Worm (Caenorhabditis elegans) whole organism, late embryonic: Measurements from ENCODE around the gene tftc-3.

ENCODE experiments used
- C38D4.7 ChIP-seq: fragments of 200-800 bp; sonication (Bioruptor generic); optimal IDR thresholded peaks from 2 replicates; lab custom pipeline; 2018; ENCODE audit warnings: mild to moderate bottlenecking, missing genetic modification characterization, moderate library complexity, missing compliant biosample characterization
- F13H6.1 ChIP-seq: sonication (generic microtip); optimal IDR thresholded peaks from 2 replicates; lab custom pipeline; 2016; ENCODE audit warnings: missing genetic modification characterization, missing compliant biosample characterization
- K09A11.1 ChIP-seq: sonication (generic microtip); optimal IDR thresholded peaks from 2 replicates; lab custom pipeline; 2017; ENCODE audit warnings: antibody characterized with exemption, mild to moderate bottlenecking, missing genetic modification characterization, missing compliant biosample characterization; ENCODE audit not compliant: insufficient read depth
- ahr-1 ChIP-seq: sonication (generic microtip); optimal IDR thresholded peaks from 2 replicates; lab custom pipeline; 2016; ENCODE audit warnings: missing genetic modification characterization, missing compliant biosample characterization
- ceh-19 ChIP-seq: fragments of 200-800 bp; sonication (Bioruptor generic); optimal IDR thresholded peaks from 2 replicates; lab custom pipeline; 2018; ENCODE audit warnings: mild to moderate bottlenecking, missing genetic modification characterization, missing compliant biosample characterization
- ceh-2 ChIP-seq: sonication (generic microtip); optimal IDR thresholded peaks from 2 replicates; lab custom pipeline; 2016; ENCODE audit warnings: missing genotype, missing genetic modification characterization, missing compliant biosample characterization
- ceh-22 ChIP-seq: sonication (generic microtip); optimal IDR thresholded peaks from 2 replicates; lab custom pipeline; 2017; ENCODE audit warnings: missing biosample characterization, missing genetic modification characterization
- ceh-24 ChIP-seq: sonication (generic microtip); optimal IDR thresholded peaks from 2 replicates; lab custom pipeline; 2016; ENCODE audit warnings: mild to moderate bottlenecking, missing genetic modification characterization, missing compliant biosample characterization
- ceh-30 ChIP-seq: fragments of 150-350 bp; optimal IDR thresholded peaks from 2 replicates; lab custom pipeline; 2014; ENCODE audit warnings: missing biosample characterization, missing genetic modification characterization
- ceh-45 ChIP-seq: fragments of 200-800 bp; sonication (Bioruptor generic); IDR thresholded peaks from 2 replicates; pipeline ENCODE4 v1.3.6; 2022; ENCODE audit warnings: missing genetic modification reagents, missing genetic modification characterization, missing compliant biosample characterization
- ceh-48 ChIP-seq: sonication (generic microtip); optimal IDR thresholded peaks from 2 replicates; lab custom pipeline; 2016; ENCODE audit warnings: missing genetic modification characterization, inconsistent platforms, missing compliant biosample characterization
- ceh-9 ChIP-seq: sonication (generic microtip); optimal IDR thresholded peaks from 2 replicates; lab custom pipeline; 2016; ENCODE audit warnings: mild to moderate bottlenecking, missing genetic modification characterization, inconsistent platforms, missing compliant biosample characterization
- che-1 ChIP-seq: sonication (generic microtip); optimal IDR thresholded peaks from 2 replicates; lab custom pipeline; 2016; ENCODE audit warnings: mild to moderate bottlenecking, missing genetic modification characterization, missing compliant biosample characterization
- dve-1 ChIP-seq: sonication (generic microtip); optimal IDR thresholded peaks from 2 replicates; lab custom pipeline; 2017; ENCODE audit warnings: antibody characterized with exemption, mild to moderate bottlenecking, missing genetic modification characterization, missing compliant biosample characterization
- elt-2 ChIP-seq: sonication (generic microtip); optimal IDR thresholded peaks from 2 replicates; lab custom pipeline; 2016; ENCODE audit warnings: missing genetic modification reagents, missing genetic modification characterization, missing compliant biosample characterization
- ets-4 ChIP-seq: sonication (generic microtip); optimal IDR thresholded peaks from 2 replicates; lab custom pipeline; 2016; ENCODE audit warnings: missing genetic modification characterization, missing compliant biosample characterization
- fax-1 ChIP-seq: sonication (generic microtip); optimal IDR thresholded peaks from 2 replicates; lab custom pipeline; 2016; ENCODE audit warnings: missing genotype, missing genetic modification characterization, missing compliant biosample characterization
- fkh-6 ChIP-seq: sonication (generic microtip); optimal IDR thresholded peaks from 2 replicates; lab custom pipeline; 2016; ENCODE audit warnings: missing genetic modification characterization, missing compliant biosample characterization
- gmeb-2 ChIP-seq: sonication (generic microtip); optimal IDR thresholded peaks from 2 replicates; lab custom pipeline; 2016; ENCODE audit warnings: missing genetic modification characterization, inconsistent platforms, missing compliant biosample characterization
- hlh-15 ChIP-seq: sonication (generic microtip); optimal IDR thresholded peaks from 2 replicates; lab custom pipeline; 2016; ENCODE audit warnings: missing genetic modification characterization, missing compliant biosample characterization
- hlh-30 ChIP-seq: sonication (generic microtip); optimal IDR thresholded peaks from 2 replicates; lab custom pipeline; 2017; ENCODE audit warnings: antibody characterized with exemption, missing genetic modification characterization, missing compliant biosample characterization; ENCODE audit not compliant: insufficient read depth
- hlh-6 ChIP-seq: sonication (generic microtip); optimal IDR thresholded peaks from 2 replicates; lab custom pipeline; 2016; ENCODE audit warnings: missing genotype, missing genetic modification characterization, missing compliant biosample characterization
- lim-6 ChIP-seq: sonication (generic microtip); optimal IDR thresholded peaks from 2 replicates; lab custom pipeline; 2016; ENCODE audit warnings: missing genetic modification characterization, missing compliant biosample characterization
- mec-3 ChIP-seq: sonication (generic microtip); optimal IDR thresholded peaks from 2 replicates; lab custom pipeline; 2016; ENCODE audit warnings: borderline replicate concordance, missing genetic modification characterization, missing compliant biosample characterization
- nfya-1 ChIP-seq: sonication (generic microtip); optimal IDR thresholded peaks from 2 replicates; lab custom pipeline; 2017; ENCODE audit warnings: missing genetic modification characterization, mild to moderate bottlenecking, missing compliant biosample characterization, antibody characterized with exemption, moderate library complexity
- npax-4 ChIP-seq: sonication (generic microtip); optimal IDR thresholded peaks from 2 replicates; lab custom pipeline; 2016; ENCODE audit warnings: missing genetic modification characterization, missing compliant biosample characterization
- odd-2 ChIP-seq: sonication (generic microtip); optimal IDR thresholded peaks from 2 replicates; lab custom pipeline; 2017; ENCODE audit warnings: antibody characterized with exemption, mild to moderate bottlenecking, missing genetic modification characterization, missing compliant biosample characterization
- pax-1 ChIP-seq: fragments of 150-350 bp; optimal IDR thresholded peaks from 2 replicates; lab custom pipeline; 2014; ENCODE audit warnings: missing biosample characterization, missing genetic modification characterization
- pha-2 ChIP-seq: sonication (generic microtip); optimal IDR thresholded peaks from 2 replicates; lab custom pipeline; 2017; ENCODE audit warnings: mild to moderate bottlenecking, missing genetic modification characterization, missing compliant biosample characterization
- pha-4 ChIP-seq: fragments of 150-350 bp; optimal IDR thresholded peaks from 2 replicates; lab custom pipeline; 2018; ENCODE audit warnings: missing biosample characterization, missing genetic modification reagents, missing genetic modification characterization
- pqm-1 ChIP-seq: sonication (generic microtip); optimal IDR thresholded peaks from 2 replicates; lab custom pipeline; 2016; ENCODE audit warnings: missing genetic modification characterization, missing compliant biosample characterization
- pros-1 ChIP-seq: fragments of 150-350 bp; optimal IDR thresholded peaks from 2 replicates; lab custom pipeline; 2014; ENCODE audit warnings: missing biosample characterization, missing genetic modification reagents, missing genetic modification characterization
- ref-2 ChIP-seq: sonication (generic microtip); optimal IDR thresholded peaks from 2 replicates; lab custom pipeline; 2016; ENCODE audit warnings: missing genetic modification characterization, missing compliant biosample characterization
- sdc-2 ChIP-seq: sonication (generic microtip); optimal IDR thresholded peaks from 2 replicates; lab custom pipeline; 2016; ENCODE audit warnings: missing genotype, missing genetic modification characterization, missing compliant biosample characterization
- sox-2 ChIP-seq: fragments of 200-800 bp; sonication (Bioruptor generic); IDR thresholded peaks from 2 replicates; pipeline ENCODE4 v1.3.6; 2022; ENCODE audit warnings: missing genetic modification reagents, missing genetic modification characterization, missing compliant biosample characterization
- sox-4 ChIP-seq: sonication (generic microtip); optimal IDR thresholded peaks from 2 replicates; lab custom pipeline; 2017; ENCODE audit warnings: mild to moderate bottlenecking, missing genetic modification characterization, inconsistent platforms, missing compliant biosample characterization
- tbx-2 ChIP-seq: sonication (generic microtip); optimal IDR thresholded peaks from 2 replicates; lab custom pipeline; 2016; ENCODE audit warnings: missing genetic modification characterization, missing compliant biosample characterization
- tbx-7 ChIP-seq: sonication (generic microtip); optimal IDR thresholded peaks from 2 replicates; lab custom pipeline; 2016; ENCODE audit warnings: missing genotype, missing genetic modification characterization, missing compliant biosample characterization
- ttx-3 ChIP-seq: sonication (generic microtip); optimal IDR thresholded peaks from 2 replicates; lab custom pipeline; 2016; ENCODE audit warnings: missing genetic modification reagents, missing genetic modification characterization, missing compliant biosample characterization
- unc-3 ChIP-seq, 2 experiments: fragments of 200-800 bp in 1 of 2; sonication (Bioruptor generic) in 1 of 2; sonication (generic microtip) in 1 of 2; conservative IDR thresholded peaks in 1 of 2; optimal IDR thresholded peaks in 1 of 2; 2 replicates each; pipeline versions ENCODE4 v1.3.6 to Lab custom; 2016 to 2022; ENCODE audit warnings: missing compliant biosample characterization in 2 of 2, missing genetic modification characterization in 2 of 2, missing genetic modification reagents in 1 of 2
- unc-42 ChIP-seq: sonication (generic microtip); optimal IDR thresholded peaks from 2 replicates; lab custom pipeline; 2016; ENCODE audit warnings: missing genotype, missing genetic modification characterization, missing compliant biosample characterization

Gene tftc-3

DNA sequence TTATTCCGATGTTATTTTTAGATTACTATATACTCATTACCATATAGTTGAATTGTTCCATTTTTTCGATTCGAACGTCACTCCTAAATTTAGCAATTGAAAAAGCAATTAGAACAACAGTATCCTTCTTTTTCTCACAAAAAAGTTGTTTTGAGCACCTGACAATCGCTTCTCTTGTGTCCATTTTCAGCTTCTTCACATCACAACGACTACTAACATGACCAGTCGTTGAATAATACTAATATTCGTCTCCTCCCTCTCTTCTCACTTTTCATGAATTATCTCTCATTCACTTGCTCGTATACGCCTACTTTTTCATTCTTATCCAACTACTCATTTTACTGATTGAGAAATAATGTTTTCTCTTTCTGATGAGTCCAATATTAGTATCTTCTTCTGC, 6.6 kb upstream of the tftc-3 start, which contains the start of gene ZK856.14:
Gene ZK856.14 (plus strand): TSS at position 301 of the 400 bp plus-strand sequence.
- TF ChIP-seq ceh-19 (GFP tag; lab: Kevin White, UChicago) (no peak), ahr-1 (tag; lab: Kevin White, UChicago) (no peak), F13H6.1 (tag; lab: Kevin White, UChicago) (no peak), ceh-9 (tag; lab: Kevin White, UChicago) (no peak), lim-6 (tag; lab: Kevin White, UChicago) (no peak), tbx-2 (tag; lab: Kevin White, UChicago) (no peak), ceh-24 (tag; lab: Kevin White, UChicago) (no peak), C38D4.7 (GFP tag; lab: Kevin White, UChicago) (no peak), mec-3 (tag; lab: Kevin White, UChicago) (no peak), sox-2 (GFP tag; lab: Robert Waterston, UW) (no peak), pax-1 (tag; lab: Kevin White, UChicago) (no peak), npax-4 (tag; lab: Kevin White, UChicago) (no peak), ets-4 (no peak), pha-4 (no peak), hlh-6 (tag; lab: Kevin White, UChicago) (no peak), ceh-2 (tag; lab: Kevin White, UChicago) (no peak), ceh-45 (GFP tag; lab: Robert Waterston, UW) (no peak), ref-2 (tag; lab: Kevin White, UChicago) (no peak), tbx-7 (tag; lab: Kevin White, UChicago) (no peak), unc-42 (tag; lab: Kevin White, UChicago) (no peak)

ce11 chrV:10212627-10213026, 2.5 kb upstream of the tftc-3 start, which contains the start of gene hpo-40:
TSS of gene hpo-40 (plus strand) at chrV:10212927.
- no peak for TF ChIP-seq nfya-1 (tag; lab: Kevin White, UChicago)
- TF ChIP-seq ref-2 (tag; lab: Kevin White, UChicago): no peak
- TF ChIP-seq pha-2 (tag; lab: Kevin White, UChicago): no peak
- no peak for TF ChIP-seq ttx-3 (tag; lab: Kevin White, UChicago)
- TF ChIP-seq gmeb-2: no peak
- TF ChIP-seq K09A11.1 (tag; lab: Kevin White, UChicago): no peak
- no peak for TF ChIP-seq sox-2 (GFP tag; lab: Robert Waterston, UW)
- TF ChIP-seq hlh-15: no peak
- TF ChIP-seq ceh-19 (GFP tag; lab: Kevin White, UChicago): no peak
- TF ChIP-seq ceh-30 (tag; lab: Kevin White, UChicago): no peak
- no peak for TF ChIP-seq ceh-22 (tag; lab: Kevin White, UChicago)
- TF ChIP-seq unc-3 (GFP tag; conservative IDR thresholded peaks at IDR 0.05; lab: Robert Waterston, UW): no peak
- TF ChIP-seq unc-3 (tag; optimal IDR thresholded peaks at IDR 0.05; lab: Kevin White, UChicago): no peak
- no peak for TF ChIP-seq pros-1 (tag; lab: Kevin White, UChicago)
- TF ChIP-seq elt-2: no peak
- no peak for TF ChIP-seq mec-3 (tag; lab: Kevin White, UChicago)
- no peak for TF ChIP-seq sox-4 (tag; lab: Kevin White, UChicago)
- no peak for TF ChIP-seq sdc-2
- no peak for TF ChIP-seq dve-1
- TF ChIP-seq ceh-48: no peak

ce11 chrV:10212027-10212426, 1.9 kb upstream of the tftc-3 start, which contains the start of gene zhit-3:
TSS of gene zhit-3 (minus strand) at chrV:10212127.
- TF ChIP-seq ceh-22 (tag; lab: Kevin White, UChicago) (no peak), hlh-15 (no peak), fkh-6 (tag; lab: Kevin White, UChicago) (no peak), che-1 (tag; lab: Kevin White, UChicago) (no peak), tbx-2 (tag; lab: Kevin White, UChicago) (no peak), hlh-30 (tag; lab: Kevin White, UChicago) (no peak), fax-1 (tag; lab: Kevin White, UChicago) (no peak), odd-2 (tag; lab: Kevin White, UChicago) (no peak), ceh-19 (GFP tag; lab: Kevin White, UChicago) (no peak), elt-2 (no peak), unc-3 (GFP tag; conservative IDR thresholded peaks at IDR 0.05; lab: Robert Waterston, UW) (no peak), unc-3 (tag; optimal IDR thresholded peaks at IDR 0.05; lab: Kevin White, UChicago) (no peak), ref-2 (tag; lab: Kevin White, UChicago) (no peak), pha-4 (no peak), pqm-1 (tag; lab: Kevin White, UChicago) (no peak)
- TF ChIP-seq, all 69 proteins: peak for 0
